Worm (Caenorhabditis elegans): Measurements from ENCODE around the gene E01G4.6.

ce11 chrII:13444307-13444706, 37.9 kb upstream of the E01G4.6 start:
- no peak for TF ChIP-seq flt-1 (GFP tag; IDR thresholded peaks at IDR 0.05)
- no peak for TF ChIP-seq med-1 (GFP tag; optimal IDR thresholded peaks at IDR 0.05; ENCODE audit: insufficient read depth)
- no peak for TF ChIP-seq cog-1 (tag; optimal IDR thresholded peaks at IDR 0.05)
- no peak for TF ChIP-seq klf-2 (GFP tag; conservative IDR thresholded peaks at IDR 0.05)
- no peak for TF ChIP-seq ref-1 (GFP tag; conservative IDR thresholded peaks at IDR 0.05)
- no peak for TF ChIP-seq ztf-23 (GFP tag; IDR thresholded peaks at IDR 0.05)
